Worm (Caenorhabditis elegans) whole organism, L2 larva: ENCODE data around the gene M176.10.

ENCODE experiments used
- C34F6.9 ChIP-seq: fragments of 150-350 bp; optimal IDR thresholded peaks from 2 replicates; lab custom pipeline; 2014; ENCODE audit warnings: missing biosample characterization, missing genetic modification characterization
- F13H6.1 ChIP-seq: sonication (generic microtip); optimal IDR thresholded peaks from 2 replicates; lab custom pipeline; 2016; ENCODE audit warnings: missing genetic modification characterization, missing compliant biosample characterization
- R02D3.7 ChIP-seq: fragments of 150-350 bp; optimal IDR thresholded peaks from 2 replicates; lab custom pipeline; 2014; ENCODE audit warnings: missing biosample characterization, missing genetic modification characterization
- Y55F3AM.14 ChIP-seq: fragments of 200-800 bp; sonication (Bioruptor generic); optimal IDR thresholded peaks from 2 replicates; lab custom pipeline; 2018; ENCODE audit warnings: mild to moderate bottlenecking, missing genetic modification characterization, missing compliant biosample characterization
- ZK546.5 ChIP-seq: sonication (generic microtip); optimal IDR thresholded peaks from 2 replicates; lab custom pipeline; 2017; ENCODE audit warnings: missing biosample characterization, missing genetic modification characterization
- alr-1 ChIP-seq: fragments of 150-350 bp; optimal IDR thresholded peaks from 2 replicates; lab custom pipeline; 2014; ENCODE audit warnings: missing biosample characterization, missing genetic modification characterization
- ama-1 ChIP-seq: fragments of 150-350 bp; optimal IDR thresholded peaks from 2 replicates; lab custom pipeline; 2018; ENCODE audit warnings: inconsistent platforms
- blmp-1 ChIP-seq: sonication (generic microtip); optimal IDR thresholded peaks from 2 replicates; lab custom pipeline; 2017; ENCODE audit warnings: missing genetic modification characterization, mild to moderate bottlenecking, missing compliant biosample characterization, antibody characterized with exemption, moderate library complexity; ENCODE audit not compliant: insufficient read depth
- ceh-82 ChIP-seq: fragments of 150-350 bp; optimal IDR thresholded peaks from 2 replicates; lab custom pipeline; 2014; ENCODE audit warnings: missing biosample characterization, missing genetic modification characterization
- egl-27 ChIP-seq: sonication (generic microtip); optimal IDR thresholded peaks from 3 replicates; lab custom pipeline; 2017; ENCODE audit warnings: missing biosample characterization, missing genetic modification reagents, missing genetic modification characterization
- elt-3 ChIP-seq: sonication (generic microtip); optimal IDR thresholded peaks from 2 replicates; lab custom pipeline; 2017; ENCODE audit warnings: missing biosample characterization, missing genetic modification characterization
- fos-1 ChIP-seq: fragments of 150-350 bp; optimal IDR thresholded peaks from 2 replicates; lab custom pipeline; 2014; ENCODE audit warnings: missing biosample characterization, missing genetic modification characterization
- lin-11 ChIP-seq: fragments of 150-350 bp; sonication (generic microtip); optimal IDR thresholded peaks from 2 replicates; lab custom pipeline; 2014; ENCODE audit warnings: missing biosample characterization, missing genetic modification characterization, inconsistent platforms, mixed read lengths
- lin-39 ChIP-seq: fragments of 150-350 bp; optimal IDR thresholded peaks from 2 replicates; lab custom pipeline; 2014; ENCODE audit warnings: missing biosample characterization, missing genetic modification reagents, missing genetic modification characterization
- lsy-2 ChIP-seq, 2 experiments: fragments of 150-350 bp in 1 of 2; sonication (generic microtip) in 1 of 2; optimal IDR thresholded peaks; 2 replicates each; lab custom pipeline; 2014 to 2017; ENCODE audit warnings: missing biosample characterization in 2 of 2, missing genetic modification characterization in 2 of 2
- mab-5 ChIP-seq: fragments of 150-350 bp; optimal IDR thresholded peaks from 2 replicates; lab custom pipeline; 2014; ENCODE audit warnings: missing biosample characterization, missing genetic modification characterization
- nhr-10 ChIP-seq: sonication (generic microtip); optimal IDR thresholded peaks from 2 replicates; lab custom pipeline; 2017; ENCODE audit warnings: missing biosample characterization, missing genetic modification characterization
- nhr-11 ChIP-seq: fragments of 150-350 bp; optimal IDR thresholded peaks from 2 replicates; lab custom pipeline; 2014; ENCODE audit warnings: missing biosample characterization, missing genetic modification characterization
- nhr-129 ChIP-seq: fragments of 150-350 bp; optimal IDR thresholded peaks from 2 replicates; lab custom pipeline; 2014; ENCODE audit warnings: missing biosample characterization, missing genetic modification characterization
- nhr-23 ChIP-seq: fragments of 150-350 bp; optimal IDR thresholded peaks from 2 replicates; lab custom pipeline; 2014; ENCODE audit warnings: missing biosample characterization, missing genetic modification reagents, missing genetic modification characterization
- nhr-237 ChIP-seq: fragments of 150-350 bp; optimal IDR thresholded peaks from 2 replicates; lab custom pipeline; 2014; ENCODE audit warnings: missing biosample characterization, missing genetic modification characterization
- nhr-25 ChIP-seq: fragments of 150-350 bp; sonication (generic microtip); optimal IDR thresholded peaks from 3 replicates; lab custom pipeline; 2014; ENCODE audit warnings: missing biosample characterization, missing genetic modification characterization
- nhr-6 ChIP-seq: fragments of 150-350 bp; optimal IDR thresholded peaks from 2 replicates; lab custom pipeline; 2014; ENCODE audit warnings: missing biosample characterization, missing genetic modification characterization
- sem-4 ChIP-seq: fragments of 150-350 bp; optimal IDR thresholded peaks from 2 replicates; lab custom pipeline; 2014; ENCODE audit warnings: missing biosample characterization, missing genetic modification reagents, missing genetic modification characterization
- skn-1 ChIP-seq: sonication (generic microtip); optimal IDR thresholded peaks from 2 replicates; lab custom pipeline; 2017; ENCODE audit warnings: missing biosample characterization, missing genetic modification characterization
- sma-3 ChIP-seq: sonication (generic microtip); optimal IDR thresholded peaks from 2 replicates; lab custom pipeline; 2016; ENCODE audit warnings: missing genetic modification reagents, missing genetic modification characterization, missing compliant biosample characterization
- snpc-4 ChIP-seq: fragments of 150-350 bp; optimal IDR thresholded peaks from 2 replicates; lab custom pipeline; 2014; ENCODE audit warnings: missing biosample characterization, missing genetic modification characterization
- unc-39 ChIP-seq: fragments of 150-350 bp; optimal IDR thresholded peaks from 2 replicates; lab custom pipeline; 2014; ENCODE audit warnings: missing biosample characterization, missing genetic modification characterization
- unc-55 ChIP-seq: fragments of 150-350 bp; sonication (generic microtip); optimal IDR thresholded peaks from 3 replicates; lab custom pipeline; 2014; ENCODE audit warnings: missing biosample characterization, missing genetic modification reagents, missing genetic modification characterization
- unc-62 ChIP-seq: fragments of 150-350 bp; optimal IDR thresholded peaks from 2 replicates; lab custom pipeline; 2014; ENCODE audit warnings: missing biosample characterization, missing genetic modification reagents, missing genetic modification characterization
- ztf-11 ChIP-seq: sonication (generic microtip); optimal IDR thresholded peaks from 2 replicates; lab custom pipeline; 2017; ENCODE audit warnings: missing biosample characterization, missing genetic modification characterization
- ztf-4 ChIP-seq: fragments of 150-350 bp; optimal IDR thresholded peaks from 2 replicates; lab custom pipeline; 2014; ENCODE audit warnings: missing biosample characterization, missing genetic modification characterization

M176.10 gene

DNA sequence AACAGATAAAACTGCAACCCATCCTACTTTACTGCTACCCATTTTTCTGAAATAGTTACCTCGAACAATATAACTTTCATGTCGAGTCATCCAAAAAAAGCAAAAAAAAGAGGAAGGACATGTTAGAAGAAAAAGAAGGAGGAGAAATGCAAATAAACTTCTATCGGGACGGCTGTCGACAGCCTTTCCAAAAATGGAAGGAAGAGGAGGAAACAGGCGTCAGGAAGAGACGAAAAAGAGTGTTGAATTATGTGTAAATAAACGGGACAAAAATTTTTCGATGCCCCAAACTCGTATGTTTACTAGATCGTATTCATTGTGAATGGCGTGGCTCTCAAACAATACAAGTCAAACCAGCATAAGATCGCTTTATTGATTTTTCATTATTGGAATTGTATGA lies 1.7 kb upstream of the M176.10 start, which contains the start of gene M176.5:
M176.5 (minus strand) TSS at position 101 of the 400 bp plus-strand sequence.
- TF ChIP-seq elt-3 (tag; lab: Kevin White, UChicago) (no peak), F13H6.1 (peak; percentile 15), ztf-4 (tag; lab: Kevin White, UChicago) (no peak), unc-62 (GFP tag; lab: Kevin White, UChicago) (no peak)

- TF ChIP-seq nhr-237 = no peak
- no peak for TF ChIP-seq sem-4 (tag; lab: Kevin White, UChicago)
- TF ChIP-seq nhr-11 = no peak
- no peak for TF ChIP-seq nhr-6 (tag; lab: Kevin White, UChicago)
- no peak for TF ChIP-seq skn-1
- no peak for TF ChIP-seq lin-39 (tag; lab: Kevin White, UChicago)
- TF ChIP-seq, all 48 proteins: peak for 0
These were observed 4.0 kb downstream of the M176.10 start, which contains the start of gene M176.11 for ce11 chrII:9421969-9422368. Gene M176.11, plus strand, starts transcription at chrII:9422269.

ce11 chrII:9418843-9419532 lies 7.0 kb downstream of the M176.10 start:
- TF ChIP-seq C34F6.9 (tag; lab: Kevin White, UChicago) (no peak), ztf-11 (tag; lab: Kevin White, UChicago) (no peak), nhr-10 (tag; lab: Kevin White, UChicago) (no peak), lin-11 (no peak), nhr-6 (tag; lab: Kevin White, UChicago) (no peak), unc-55 (GFP tag; lab: Kevin White, UChicago) (no peak), nhr-25 (tag; lab: Kevin White, UChicago) (no peak), fos-1 (tag; lab: Kevin White, UChicago) (no peak), ama-1 (lab: Kevin White, UChicago) (no peak), egl-27 (tag; lab: Kevin White, UChicago) (no peak), ZK546.5 (tag; lab: Kevin White, UChicago) (no peak), unc-39 (tag; lab: Kevin White, UChicago) (no peak), R02D3.7 (tag; lab: Kevin White, UChicago) (no peak), Y55F3AM.14 (no peak), nhr-23 (tag; lab: Kevin White, UChicago) (no peak), lsy-2 (tag; optimal IDR thresholded peaks at IDR 0.05; lab: Kevin White, UChicago) (no peak), F13H6.1 (no peak)

DNA sequence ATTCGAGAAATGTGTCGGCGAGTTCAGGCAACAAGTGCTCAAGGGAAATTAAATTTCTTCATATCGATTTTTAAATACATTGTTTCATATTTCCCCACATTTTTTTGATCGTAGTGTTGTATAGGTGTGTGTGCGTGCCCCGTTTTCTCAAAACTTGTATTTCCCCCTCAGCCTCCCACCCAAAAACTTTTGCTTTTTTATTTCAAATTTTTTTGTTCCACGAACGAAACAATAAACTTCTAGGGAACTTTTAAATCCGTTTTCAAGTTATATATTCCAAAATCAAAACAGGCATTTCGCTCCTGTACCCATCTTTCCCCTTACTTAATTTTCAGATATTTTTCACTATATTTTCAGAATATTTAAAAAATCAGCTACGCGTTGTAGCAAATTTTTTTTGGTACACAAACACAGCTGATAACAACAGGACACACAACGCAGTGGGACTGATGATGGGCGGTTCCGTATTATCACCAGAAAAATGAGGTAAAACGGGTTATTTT lies 7.9 kb downstream of the M176.10 start, which contains the start of the genes M176.4 and M176.16:
M176.4 (plus strand) TSS at position 301 of the 503 bp plus-strand sequence.
M176.16 (plus strand) TSS at position 453 of the 503 bp plus-strand sequence.
- TF ChIP-seq unc-39 (tag; lab: Kevin White, UChicago) (no peak), nhr-25 (tag; lab: Kevin White, UChicago) (no peak), mab-5 (tag; lab: Kevin White, UChicago) (no peak), ama-1 (lab: Kevin White, UChicago) (no peak), unc-55 (GFP tag; lab: Kevin White, UChicago) (no peak), snpc-4 (tag; lab: Kevin White, UChicago) (no peak), nhr-11 (no peak), blmp-1 (no peak), nhr-129 (tag; lab: Kevin White, UChicago) (no peak), ztf-4 (tag; lab: Kevin White, UChicago) (no peak), F13H6.1 (no peak), alr-1 (tag; lab: Kevin White, UChicago) (no peak), ceh-82 (tag; lab: Kevin White, UChicago) (no peak), skn-1 (no peak), nhr-6 (tag; lab: Kevin White, UChicago) (no peak), sma-3 (GFP tag; lab: Kevin White, UChicago) (no peak)
